Fruit fly (Drosophila melanogaster): ENCODE measurements around the gene ND-13B.

Gene ND-13B

DNA sequence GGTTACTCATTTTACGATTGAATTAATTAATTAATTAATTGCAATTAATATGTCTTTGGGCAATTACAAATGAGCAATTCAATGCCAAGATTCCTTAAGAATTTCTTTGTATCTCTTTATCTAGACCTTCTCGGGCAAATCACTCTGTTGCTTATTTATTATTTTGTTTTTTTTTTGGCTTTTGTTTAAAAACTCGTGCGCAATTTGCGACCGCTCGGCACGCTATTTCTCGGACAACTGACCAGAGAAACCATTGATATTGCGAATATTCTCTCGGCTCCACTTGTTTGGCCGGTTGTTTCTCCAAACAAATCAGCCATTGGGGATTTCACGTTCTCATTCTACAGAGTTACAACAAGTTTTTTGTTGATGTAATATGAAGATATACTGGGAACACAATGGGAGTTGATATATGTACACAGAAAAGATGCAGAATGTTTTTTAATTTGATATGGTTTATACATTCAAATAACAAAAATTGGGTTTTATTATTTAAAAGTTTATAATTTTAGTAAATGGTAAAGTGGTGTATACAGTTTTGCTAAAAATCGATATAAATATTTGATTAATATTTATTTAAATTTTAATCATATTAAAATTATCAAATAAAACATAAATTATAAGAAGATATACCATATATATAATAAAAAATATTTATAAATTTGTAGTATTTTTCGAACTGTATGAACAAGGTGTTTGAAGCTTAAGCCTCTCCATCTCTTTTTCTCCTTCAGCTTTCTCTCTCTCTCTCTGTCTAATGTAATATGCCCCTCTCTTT lies 2.9 kb upstream of the ND-13B start, which contains the start of gene NijA (continued):
- TF ChIP-seq NFAT (GFP tag; IDR thresholded peaks at IDR 0.05): no peak
- TF ChIP-seq Ets97D (GFP tag; optimal IDR thresholded peaks at IDR 0.05): no peak
- no peak for TF ChIP-seq CG4328 (GFP tag; optimal IDR thresholded peaks at IDR 0.05)
- no peak for TF ChIP-seq CG43689 (GFP tag; IDR thresholded peaks at IDR 0.05)
- TF ChIP-seq Doc3 (GFP tag; IDR thresholded peaks at IDR 0.05; ENCODE audit: partially characterized antibody): no peak
- no peak for TF ChIP-seq BEAF-32 (GFP tag; optimal IDR thresholded peaks at IDR 0.05)
- no peak for TF ChIP-seq Dad (GFP tag; optimal IDR thresholded peaks at IDR 0.05)
- TF ChIP-seq CG10147 (GFP tag; optimal IDR thresholded peaks at IDR 0.05): peak; percentile 17
- no peak for TF ChIP-seq lilli (GFP tag; optimal IDR thresholded peaks at IDR 0.05)
- no peak for TF ChIP-seq luna (GFP tag; optimal IDR thresholded peaks at IDR 0.05)
- TF ChIP-seq CG6813 (GFP tag; optimal IDR thresholded peaks at IDR 0.05): no peak

dm6 chr3L:10692459-10693217 lies 1.3 kb downstream of the ND-13B start, which contains the start of gene CG33493:
TSS of gene CG33493 (minus strand) at chr3L:10693167.
- TF ChIP-seq gcm (GFP tag; optimal IDR thresholded peaks at IDR 0.05): peak; percentile 19
- no peak for TF ChIP-seq CG30403 (GFP tag; optimal IDR thresholded peaks at IDR 0.05)
- peak in 1 of 2 experiments; percentile 40 for TF ChIP-seq Pdp1 (GFP tag; optimal IDR thresholded peaks at IDR 0.05)
- TF ChIP-seq CG34376 (GFP tag; optimal IDR thresholded peaks at IDR 0.05): peak; percentile 41
- peak; percentile 2 for TF ChIP-seq Deaf1 (tag; optimal IDR thresholded peaks at IDR 0.05)
- peak; percentile 62 for TF ChIP-seq Med (GFP tag)
- no peak for TF ChIP-seq Eip74EF (GFP tag; optimal IDR thresholded peaks at IDR 0.05)

- no peak for TF ChIP-seq CG10565 (GFP tag; optimal IDR thresholded peaks at IDR 0.05)
- no peak for TF ChIP-seq CG15601 (tag; optimal IDR thresholded peaks at IDR 0.05)
- TF ChIP-seq onecut (GFP tag; IDR thresholded peaks at IDR 0.05): no peak
- no peak for TF ChIP-seq otp (GFP tag; IDR thresholded peaks at IDR 0.05)
- TF ChIP-seq Atf6 (GFP tag; IDR thresholded peaks at IDR 0.05): no peak
- TF ChIP-seq CG10979 (tag; optimal IDR thresholded peaks at IDR 0.05): no peak
- peak; percentile 65 for TF ChIP-seq CG2116 (GFP tag; optimal IDR thresholded peaks at IDR 0.05)
- TF ChIP-seq CG7745 (tag; optimal IDR thresholded peaks at IDR 0.05): no peak
- TF ChIP-seq CG10209 (GFP tag; optimal IDR thresholded peaks at IDR 0.05): no peak
- no peak for TF ChIP-seq CG32772 (GFP tag; IDR thresholded peaks at IDR 0.05)
- TF ChIP-seq CG4282 (GFP tag; optimal IDR thresholded peaks at IDR 0.05): no peak
- TF ChIP-seq CG4404 (GFP tag; IDR thresholded peaks at IDR 0.05): no peak
- TF ChIP-seq lmd (GFP tag; IDR thresholded peaks at IDR 0.05): no peak
- no peak; the same call in 2 of the 3 replicates for TF ChIP-seq jigr1 (GFP tag; IDR thresholded peaks at IDR 0.05)
- no peak for TF ChIP-seq CG7928 (GFP tag; optimal IDR thresholded peaks at IDR 0.05)
- no peak for TF ChIP-seq tup (GFP tag; optimal IDR thresholded peaks at IDR 0.05)
- no peak for TF ChIP-seq Fer3 (tag; optimal IDR thresholded peaks at IDR 0.05)
- peak; percentile 59 for TF ChIP-seq CG7987 (GFP tag; optimal IDR thresholded peaks at IDR 0.05)
- no peak for TF ChIP-seq oc (tag; optimal IDR thresholded peaks at IDR 0.05)
- TF ChIP-seq ATbp (GFP tag; optimal IDR thresholded peaks at IDR 0.05): no peak
- TF ChIP-seq tap (tag; optimal IDR thresholded peaks at IDR 0.05): no peak
- no peak for TF ChIP-seq crc (GFP tag; optimal IDR thresholded peaks at IDR 0.05)
- TF ChIP-seq row (GFP tag; IDR thresholded peaks at IDR 0.05): peak; percentile 74
- TF ChIP-seq Bgb (GFP tag; IDR thresholded peaks at IDR 0.05; ENCODE audit: partially characterized antibody): peak; percentile 83
- TF ChIP-seq ken (GFP tag; IDR thresholded peaks at IDR 0.05): no peak
- no peak for TF ChIP-seq CG16863 (GFP tag; optimal IDR thresholded peaks at IDR 0.05)
- TF ChIP-seq CG13424 (tag; optimal IDR thresholded peaks at IDR 0.05): no peak
Observed at dm6 chr3L:10690904-10691408, 3.0 kb downstream of the ND-13B start, which contains the start of gene CG11811. TSS of gene CG11811 (plus strand) at chr3L:10691024.
